Fruit fly (Drosophila melanogaster) Kc167 (cell line): ENCODE results near the gene Ugt36F1.

Source experiments
- Myc ChIP-seq: fragments of >200 bp; optimal IDR thresholded peaks from 2 replicates; lab custom pipeline; 2017; ENCODE audit warnings: missing external identifiers
- Sin3A ChIP-seq: fragments of >200 bp; optimal IDR thresholded peaks from 2 replicates; lab custom pipeline; 2018; ENCODE audit warnings: missing external identifiers
- insv ChIP-seq: fragments of >200 bp; optimal IDR thresholded peaks from 3 replicates; lab custom pipeline; 2018; ENCODE audit warnings: missing external identifiers
- psq ChIP-seq: fragments of >200 bp; optimal IDR thresholded peaks from 2 replicates; lab custom pipeline; 2017; ENCODE audit warnings: missing external identifiers

dm6 chr2L:18841210-18841609, 22.1 kb downstream of the Ugt36F1 start, which contains the start of gene CG31752:
- TF ChIP-seq insv (lab: Kevin White, UChicago) (no peak), Myc (lab: Kevin White, UChicago) (no peak), Sin3A (lab: Kevin White, UChicago) (no peak), psq (lab: Kevin White, UChicago) (no peak)
